Worm (Caenorhabditis elegans) whole organism, L4 larva: ENCODE measurements around the gene W10G11.19.

Experiments
- D1046.2 ChIP-seq: fragments of 200-800 bp; sonication (Bioruptor generic); IDR thresholded peaks from 2 replicates; pipeline ENCODE4 v1.3.6; 2022; ENCODE audit warnings: missing genetic modification characterization, missing compliant biosample characterization
- F10B5.3 ChIP-seq: sonication (generic microtip); optimal IDR thresholded peaks from 2 replicates; lab custom pipeline; 2016; ENCODE audit warnings: mild to moderate bottlenecking, missing genetic modification characterization, missing compliant biosample characterization
- F44E2.7 ChIP-seq: fragments of 200-800 bp; sonication (Bioruptor generic); IDR thresholded peaks from 2 replicates; pipeline ENCODE4 v2.1.2; 2022; ENCODE audit warnings: missing genetic modification characterization, missing compliant biosample characterization
- Y105C5A.15 ChIP-seq: fragments of 200-800 bp; sonication (Bioruptor generic); IDR thresholded peaks from 2 replicates; pipeline ENCODE4 v1.3.6; 2022; ENCODE audit warnings: missing genetic modification characterization, missing compliant biosample characterization
- ZK337.2 ChIP-seq: fragments of 200-800 bp; sonication (Bioruptor generic); IDR thresholded peaks from 2 replicates; pipeline ENCODE4 v1.3.6; 2022; ENCODE audit warnings: missing genetic modification reagents, missing genetic modification characterization, missing compliant biosample characterization
- ZK546.5 ChIP-seq, 2 experiments: sonication (generic microtip); optimal IDR thresholded peaks; 2 replicates each; lab custom pipeline; 2017; ENCODE audit warnings: missing biosample characterization in 2 of 2, missing genetic modification characterization in 2 of 2
- ceh-20 ChIP-seq: fragments of 200-800 bp; sonication (Bioruptor generic); IDR thresholded peaks from 2 replicates; pipeline ENCODE4 v1.3.6; 2022; ENCODE audit warnings: missing genetic modification reagents, missing genetic modification characterization, missing compliant biosample characterization
- dmd-6 ChIP-seq: fragments of 200-800 bp; sonication (Bioruptor generic); IDR thresholded peaks from 2 replicates; pipeline ENCODE4 v1.3.6; 2022; ENCODE audit warnings: missing genetic modification reagents, missing genetic modification characterization, missing compliant biosample characterization
- dve-1 ChIP-seq: sonication (generic microtip); optimal IDR thresholded peaks from 2 replicates; lab custom pipeline; 2017; ENCODE audit warnings: antibody characterized with exemption, mild to moderate bottlenecking, missing genetic modification characterization, missing compliant biosample characterization; ENCODE audit not compliant: insufficient read depth
- egl-43 ChIP-seq: fragments of 200-800 bp; sonication (Bioruptor generic); IDR thresholded peaks from 2 replicates; pipeline ENCODE4 v1.3.6; 2022; ENCODE audit warnings: missing genetic modification reagents, missing genetic modification characterization, missing compliant biosample characterization
- gei-8 ChIP-seq: fragments of 200-800 bp; sonication (Bioruptor generic); optimal IDR thresholded peaks from 2 replicates; lab custom pipeline; 2018; ENCODE audit warnings: mild to moderate bottlenecking, missing genetic modification characterization, missing compliant biosample characterization
- hlh-11 ChIP-seq: fragments of 200-800 bp; sonication (Bioruptor generic); optimal IDR thresholded peaks from 2 replicates; lab custom pipeline; 2018; ENCODE audit warnings: mild to moderate bottlenecking, missing genetic modification characterization, missing compliant biosample characterization
- lin-1 ChIP-seq: fragments of 200-800 bp; sonication (Bioruptor generic); IDR thresholded peaks from 2 replicates; pipeline ENCODE4 v1.3.6; 2022; ENCODE audit warnings: missing genetic modification reagents, missing genetic modification characterization, missing compliant biosample characterization
- lsy-2 ChIP-seq, 2 experiments: fragments of 150-350 bp in 1 of 2; sonication (generic microtip) in 1 of 2; optimal IDR thresholded peaks; 2 replicates each; lab custom pipeline; 2014 to 2017; ENCODE audit warnings: missing biosample characterization in 2 of 2, missing genetic modification characterization in 2 of 2
- madf-9 ChIP-seq: fragments of 200-800 bp; sonication (Bioruptor generic); conservative IDR thresholded peaks from 2 replicates; pipeline ENCODE4 v1.3.6; 2022; ENCODE audit warnings: missing genetic modification reagents, missing genetic modification characterization, missing compliant biosample characterization
- mdt-29 ChIP-seq: fragments of 200-800 bp; sonication (Bioruptor generic); IDR thresholded peaks from 2 replicates; pipeline ENCODE4 v1.3.6; 2022; ENCODE audit warnings: missing genetic modification reagents, missing genetic modification characterization, missing compliant biosample characterization
- mxl-2 ChIP-seq: fragments of 200-800 bp; sonication (Bioruptor generic); conservative IDR thresholded peaks from 2 replicates; pipeline ENCODE4 v1.3.6; 2022; ENCODE audit warnings: missing genetic modification reagents, missing genetic modification characterization, missing compliant biosample characterization
- nhr-11 ChIP-seq: fragments of 150-350 bp; optimal IDR thresholded peaks from 2 replicates; lab custom pipeline; 2014; ENCODE audit warnings: missing biosample characterization, missing genetic modification characterization
- skn-1 ChIP-seq: fragments of 150-350 bp; optimal IDR thresholded peaks from 2 replicates; lab custom pipeline; 2014; ENCODE audit warnings: missing biosample characterization, missing genetic modification characterization
- tag-97 ChIP-seq: fragments of 200-800 bp; sonication (Bioruptor generic); IDR thresholded peaks from 2 replicates; pipeline ENCODE4 v1.3.6; 2022; ENCODE audit warnings: missing genetic modification characterization, missing compliant biosample characterization
- unc-39 ChIP-seq: sonication (generic microtip); optimal IDR thresholded peaks from 2 replicates; lab custom pipeline; 2017; ENCODE audit warnings: missing biosample characterization, missing genetic modification characterization

W10G11.19 gene

ce11 chrII:3595339-3595738 is 44.9 kb downstream of the W10G11.19 start, which contains the start of gene Y49F6A.12:
Gene Y49F6A.12 (plus strand): TSS chrII:3595639.
- no peak for TF ChIP-seq mdt-29 (GFP tag; lab: Robert Waterston, UW)
- no peak for TF ChIP-seq D1046.2
- no peak for TF ChIP-seq lin-1 (GFP tag; lab: Robert Waterston, UW)
- TF ChIP-seq F10B5.3 (tag; lab: Kevin White, UChicago): no peak
- TF ChIP-seq lsy-2 (tag; optimal IDR thresholded peaks at IDR 0.05; lab: Kevin White, UChicago): no peak
- TF ChIP-seq nhr-11: no peak
- no peak for TF ChIP-seq ceh-20 (GFP tag; lab: Robert Waterston, UW)
- TF ChIP-seq mxl-2 (GFP tag; lab: Robert Waterston, UW): no peak
- no peak for TF ChIP-seq ZK546.5 (tag; optimal IDR thresholded peaks at IDR 0.05; lab: Kevin White, UChicago)
- no peak for TF ChIP-seq ZK337.2 (GFP tag; lab: Robert Waterston, UW)
- no peak for TF ChIP-seq F44E2.7
- no peak for TF ChIP-seq dmd-6 (GFP tag; lab: Robert Waterston, UW)
- TF ChIP-seq dve-1: no peak
- no peak for TF ChIP-seq hlh-11 (tag; lab: Kevin White, UChicago)
- TF ChIP-seq unc-39: no peak
- TF ChIP-seq tag-97 (GFP tag; lab: Robert Waterston, UW): no peak
- TF ChIP-seq skn-1 (tag; lab: Kevin White, UChicago): no peak
- TF ChIP-seq madf-9 (GFP tag; lab: Robert Waterston, UW): no peak
- no peak for TF ChIP-seq gei-8

- TF ChIP-seq Y105C5A.15 (GFP tag; lab: Robert Waterston, UW): no peak
- TF ChIP-seq egl-43 (GFP tag; lab: Robert Waterston, UW): no peak
These were observed 48.3 kb downstream of the W10G11.19 start, which contains the start of gene Y49F6A.11 for ce11 chrII:3598721-3599120. Gene Y49F6A.11 (minus strand): TSS chrII:3598821.
